Worm (Caenorhabditis elegans): ENCODE results near the gene ogdh-2.

ogdh-2 gene

ce11 chrV:12188830-12189229 lies 5.5 kb upstream of the ogdh-2 start:
- TF ChIP-seq tbx-2 (tag; optimal IDR thresholded peaks at IDR 0.05) (peak; percentile 26), nhr-11 (tag; optimal IDR thresholded peaks at IDR 0.05) (no peak), tlp-1 (tag; optimal IDR thresholded peaks at IDR 0.05) (no peak), C16A3.4 (tag; optimal IDR thresholded peaks at IDR 0.05) (no peak), ceh-8 (GFP tag; optimal IDR thresholded peaks at IDR 0.05) (no peak), irx-1 (tag; optimal IDR thresholded peaks at IDR 0.05) (no peak)

ce11 chrV:12190943-12191569 lies 3.3 kb upstream of the ogdh-2 start, which contains the start of gene dpy-30:
Gene dpy-30, plus strand, starts transcription at chrV:12191519.
- TF ChIP-seq nhr-76 (tag; optimal IDR thresholded peaks at IDR 0.05) (no peak), mep-1 (tag; optimal IDR thresholded peaks at IDR 0.05) (peak; percentile 88), nhr-20 (tag; optimal IDR thresholded peaks at IDR 0.05) (peak; percentile 75), hlh-17 (GFP tag; optimal IDR thresholded peaks at IDR 0.05; ENCODE audit: borderline replicate concordance) (no peak), C16A3.4 (tag; optimal IDR thresholded peaks at IDR 0.05) (peak; percentile 64), hpl-2 (GFP tag; optimal IDR thresholded peaks at IDR 0.05) (no peak), dpl-1 (GFP tag; optimal IDR thresholded peaks at IDR 0.05) (peak; percentile 68 to 80 (median 78)), zag-1 (tag; optimal IDR thresholded peaks at IDR 0.05) (no peak), lsy-2 (tag; optimal IDR thresholded peaks at IDR 0.05) (peak; percentile 94 to 98), ceh-63 (GFP tag; optimal IDR thresholded peaks at IDR 0.05) (no peak), aha-1 (tag; optimal IDR thresholded peaks at IDR 0.05) (no peak), zip-4 (GFP tag; optimal IDR thresholded peaks at IDR 0.05) (peak; percentile 26), nhr-71 (tag; optimal IDR thresholded peaks at IDR 0.05) (peak; percentile 75), fkh-8 (tag; optimal IDR thresholded peaks at IDR 0.05) (peak; percentile 31), tbx-2 (tag; optimal IDR thresholded peaks at IDR 0.05) (peak; percentile 61), sox-4 (tag; optimal IDR thresholded peaks at IDR 0.05) (no peak), ceh-82 (tag; optimal IDR thresholded peaks at IDR 0.05) (peak; percentile 27 to 54 (median 45)), F16B12.6 (tag; optimal IDR thresholded peaks at IDR 0.05) (peak; percentile 95), nhr-12 (tag; optimal IDR thresholded peaks at IDR 0.05) (no peak), sptf-1 (tag; optimal IDR thresholded peaks at IDR 0.05) (no peak), aly-2 (tag; optimal IDR thresholded peaks at IDR 0.05) (peak; percentile 3), nhr-11 (tag; optimal IDR thresholded peaks at IDR 0.05) (no peak), hlh-4 (tag; optimal IDR thresholded peaks at IDR 0.05) (no peak), nhr-77 (tag; optimal IDR thresholded peaks at IDR 0.05) (peak; percentile 41), lin-35 (GFP tag; optimal IDR thresholded peaks at IDR 0.05) (peak; percentile 79 to 87), sup-37 (GFP tag; optimal IDR thresholded peaks at IDR 0.05) (no peak), alr-1 (tag; optimal IDR thresholded peaks at IDR 0.05; ENCODE audit: borderline replicate concordance) (no peak), grh-1 (GFP tag; IDR thresholded peaks at IDR 0.05) (no peak), rnt-1 (tag; optimal IDR thresholded peaks at IDR 0.05) (peak; percentile 74), unc-86 (tag; optimal IDR thresholded peaks at IDR 0.05) (peak; percentile 49), lin-14 (GFP tag; optimal IDR thresholded peaks at IDR 0.05) (peak; percentile 68), nhr-237 (tag; optimal IDR thresholded peaks at IDR 0.05) (no peak), fkh-10 (GFP tag; optimal IDR thresholded peaks at IDR 0.05) (no peak), snpc-4 (tag; optimal IDR thresholded peaks at IDR 0.05) (peak; percentile 70), ceh-8 (GFP tag; optimal IDR thresholded peaks at IDR 0.05) (peak; percentile 31), isw-1 (GFP tag; IDR thresholded peaks at IDR 0.05) (peak; percentile 41), nhr-90 (tag; optimal IDR thresholded peaks at IDR 0.05; ENCODE audit: poor library complexity) (peak; percentile 59), mab-9 (GFP tag; IDR thresholded peaks at IDR 0.05) (no peak), egl-13 (tag; optimal IDR thresholded peaks at IDR 0.05) (peak; percentile 37), mef-2 (tag; optimal IDR thresholded peaks at IDR 0.05) (no peak), C04F5.9 (tag; optimal IDR thresholded peaks at IDR 0.05) (no peak), xbp-1 (tag; optimal IDR thresholded peaks at IDR 0.05) (peak; percentile 59), jun-1 (tag; optimal IDR thresholded peaks at IDR 0.05) (peak; percentile 7), lir-3 (tag; optimal IDR thresholded peaks at IDR 0.05; ENCODE audit: poor library complexity) (peak; percentile 29), fkh-4 (tag; optimal IDR thresholded peaks at IDR 0.05; ENCODE audit: borderline replicate concordance) (no peak), lin-39 (tag; optimal IDR thresholded peaks at IDR 0.05) (no peak), ces-1 (GFP tag; optimal IDR thresholded peaks at IDR 0.05) (no peak)

Data from whole organism, L1 larva.